Worm (Caenorhabditis elegans) whole organism, late embryonic: Measurements from ENCODE around the gene ddo-1.

Experiments
- C08G9.2 ChIP-seq: sonication (generic microtip); optimal IDR thresholded peaks from 2 replicates; lab custom pipeline; 2016; ENCODE audit warnings: mild to moderate bottlenecking, missing genetic modification characterization, moderate library complexity, missing compliant biosample characterization
- T23F11.4 ChIP-seq: fragments of 200-800 bp; sonication (Bioruptor generic); optimal IDR thresholded peaks from 2 replicates; lab custom pipeline; 2018; ENCODE audit warnings: mild to moderate bottlenecking, missing genetic modification characterization, missing compliant biosample characterization
- ceh-48 ChIP-seq: sonication (generic microtip); optimal IDR thresholded peaks from 2 replicates; lab custom pipeline; 2016; ENCODE audit warnings: missing genetic modification characterization, inconsistent platforms, missing compliant biosample characterization
- elt-2 ChIP-seq: sonication (generic microtip); optimal IDR thresholded peaks from 2 replicates; lab custom pipeline; 2016; ENCODE audit warnings: missing genetic modification reagents, missing genetic modification characterization, missing compliant biosample characterization
- fkh-10 ChIP-seq: fragments of 150-350 bp; optimal IDR thresholded peaks from 2 replicates; lab custom pipeline; 2014; ENCODE audit warnings: missing biosample characterization, missing genetic modification reagents, missing genetic modification characterization
- hlh-30 ChIP-seq: sonication (generic microtip); optimal IDR thresholded peaks from 2 replicates; lab custom pipeline; 2017; ENCODE audit warnings: antibody characterized with exemption, missing genetic modification characterization, missing compliant biosample characterization; ENCODE audit not compliant: insufficient read depth
- madf-2 ChIP-seq: sonication (generic microtip); optimal IDR thresholded peaks from 2 replicates; lab custom pipeline; 2017; ENCODE audit warnings: missing genetic modification characterization, missing compliant biosample characterization
- nhr-11 ChIP-seq: fragments of 150-350 bp; optimal IDR thresholded peaks from 2 replicates; lab custom pipeline; 2014; ENCODE audit warnings: missing biosample characterization, missing genetic modification characterization
- pag-3 ChIP-seq: sonication (generic microtip); optimal IDR thresholded peaks from 2 replicates; lab custom pipeline; 2016; ENCODE audit warnings: missing compliant biosample characterization, missing genetic modification characterization, borderline replicate concordance
- pax-1 ChIP-seq: fragments of 150-350 bp; optimal IDR thresholded peaks from 2 replicates; lab custom pipeline; 2014; ENCODE audit warnings: missing biosample characterization, missing genetic modification characterization
- pha-4 ChIP-seq: fragments of 150-350 bp; optimal IDR thresholded peaks from 2 replicates; lab custom pipeline; 2018; ENCODE audit warnings: missing biosample characterization, missing genetic modification reagents, missing genetic modification characterization
- tbx-2 ChIP-seq: sonication (generic microtip); optimal IDR thresholded peaks from 2 replicates; lab custom pipeline; 2016; ENCODE audit warnings: missing genetic modification characterization, missing compliant biosample characterization
- unc-55 ChIP-seq: sonication (generic microtip); optimal IDR thresholded peaks from 2 replicates; lab custom pipeline; 2017; ENCODE audit warnings: missing biosample characterization, missing genetic modification reagents, missing genetic modification characterization

DNA sequence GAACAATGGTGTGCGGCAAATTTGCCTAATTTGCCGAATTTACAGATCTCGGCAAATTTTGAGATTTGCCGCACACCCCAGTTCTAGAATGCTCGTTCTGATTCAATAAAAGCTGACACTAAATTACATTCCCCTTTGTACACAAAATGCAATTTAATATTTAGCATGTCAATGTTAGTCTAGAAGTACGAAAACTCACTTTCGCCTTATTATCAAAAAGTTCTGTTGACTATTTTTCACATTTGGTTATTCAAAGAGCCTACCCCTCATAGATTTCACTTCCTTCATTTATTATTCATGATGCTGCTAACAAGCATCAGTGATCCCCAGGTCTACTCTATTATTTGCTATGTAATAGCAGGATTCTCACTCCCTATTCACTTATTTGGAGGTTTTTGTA lies 41.5 kb upstream of the ddo-1 start, which contains the start of gene srh-298:
- no peak for TF ChIP-seq T23F11.4 (GFP tag; lab: Kevin White, UChicago)
- TF ChIP-seq pag-3 (tag; lab: Kevin White, UChicago), result no peak
- no peak for TF ChIP-seq ceh-48 (tag; lab: Kevin White, UChicago)
- no peak for TF ChIP-seq madf-2 (tag; lab: Kevin White, UChicago)
- TF ChIP-seq pha-4 (tag; lab: Kevin White, UChicago), result no peak
- no peak for TF ChIP-seq elt-2
- no peak for TF ChIP-seq unc-55 (GFP tag; lab: Kevin White, UChicago)
- no peak for TF ChIP-seq nhr-11 (tag; lab: Kevin White, UChicago)
- no peak for TF ChIP-seq fkh-10 (GFP tag; lab: Kevin White, UChicago)
- TF ChIP-seq hlh-30, result no peak
- TF ChIP-seq tbx-2, result no peak
- TF ChIP-seq pax-1 (tag; lab: Kevin White, UChicago), result no peak
- no peak for TF ChIP-seq C08G9.2 (tag; lab: Kevin White, UChicago)
